Worm (Caenorhabditis elegans): ENCODE results near the gene ddo-2.

DNA sequence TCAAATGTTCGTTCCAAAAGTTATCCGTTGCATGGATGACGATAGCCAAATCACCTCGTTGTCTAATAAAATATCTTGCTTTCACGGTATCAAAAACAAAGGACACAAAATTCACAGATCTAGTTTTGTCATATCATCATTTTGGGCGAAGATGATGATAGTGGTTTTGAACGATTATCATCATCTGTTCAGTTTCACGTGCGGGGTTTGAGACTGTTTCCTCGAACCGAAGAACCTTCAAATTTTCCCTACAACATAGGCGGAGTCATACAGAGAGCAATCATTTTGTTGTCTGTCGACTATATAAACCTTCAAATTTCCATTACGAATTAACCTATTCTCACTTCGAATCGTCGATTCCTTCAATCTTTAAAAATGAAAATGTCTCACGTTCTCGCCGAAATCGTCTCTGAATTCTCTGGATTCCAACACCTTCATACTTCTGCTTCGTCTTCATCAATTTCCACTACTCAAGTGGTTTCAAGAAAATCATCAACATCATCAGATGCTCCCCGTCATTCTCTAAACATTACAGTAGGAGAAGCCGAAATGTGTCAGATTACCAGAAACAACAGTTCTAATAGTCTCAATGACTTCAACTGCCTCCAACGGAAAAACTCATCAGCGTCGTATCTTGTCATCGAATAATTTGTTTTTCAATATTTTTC is 22.3 kb downstream of the ddo-2 start, which contains the start of gene F18E3.11:
- TF ChIP-seq dao-5 (tag; optimal IDR thresholded peaks at IDR 0.05): no peak
- TF ChIP-seq him-1 (tag; optimal IDR thresholded peaks at IDR 0.05): no peak

All from whole organism, L4/young adult.